Fruit fly (Drosophila melanogaster) whole organism, wandering third instar larva: ENCODE results near the gene P5CDh1.

Source experiments
- HLH106 ChIP-seq: fragments of 200-800 bp; optimal IDR thresholded peaks from 3 replicates; lab custom pipeline; 2019; ENCODE audit warnings: missing biosample characterization, mild to moderate bottlenecking, missing genetic modification characterization, moderate library complexity
- Hnf4 ChIP-seq: fragments of 200-800 bp; sonication (Bioruptor generic); optimal IDR thresholded peaks from 2 replicates; lab custom pipeline; 2016; ENCODE audit warnings: missing biosample characterization, mild to moderate bottlenecking, missing genetic modification characterization
- Hr78 ChIP-seq: fragments of >200 bp; optimal IDR thresholded peaks from 2 replicates; lab custom pipeline; 2017; ENCODE audit warnings: missing biosample characterization, missing genetic modification characterization
- Hr83 ChIP-seq: fragments of 200-300 bp; sonication (Bioruptor generic); optimal IDR thresholded peaks from 2 replicates; lab custom pipeline; 2016; ENCODE audit warnings: missing biosample characterization, mild to moderate bottlenecking, missing genetic modification characterization, moderate library complexity; ENCODE audit not compliant: poor library complexity, severe bottlenecking
- OdsH ChIP-seq: fragments of 200-800 bp; sonication (Bioruptor generic); optimal IDR thresholded peaks from 2 replicates; lab custom pipeline; 2016; ENCODE audit warnings: missing biosample characterization, mild to moderate bottlenecking, missing genetic modification characterization
- lola ChIP-seq: fragments of >200 bp; optimal IDR thresholded peaks from 2 replicates; lab custom pipeline; 2017; ENCODE audit warnings: missing biosample characterization, missing genetic modification characterization
- sv ChIP-seq: fragments of 200-800 bp; sonication (Bioruptor generic); optimal IDR thresholded peaks from 3 replicates; lab custom pipeline; 2016; ENCODE audit warnings: missing biosample characterization, missing genetic modification characterization

DNA sequence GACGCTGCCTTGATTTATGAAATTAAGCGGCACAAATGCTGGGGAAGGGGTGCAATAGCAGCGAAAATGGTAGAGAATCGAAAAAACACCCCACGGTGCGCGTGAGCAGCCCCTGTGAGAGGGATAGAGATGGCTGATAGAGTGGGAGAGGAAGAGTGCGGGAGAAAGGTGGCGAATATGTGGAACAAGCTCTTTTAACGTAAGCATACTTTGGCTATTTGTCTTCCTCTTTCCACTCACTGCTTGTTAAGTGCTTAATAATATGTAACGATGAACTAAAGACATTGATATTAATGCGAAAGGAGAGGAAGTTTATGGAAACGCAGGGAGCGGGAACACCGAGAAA is 541 bp downstream of the P5CDh1 start:
- TF ChIP-seq lola (GFP tag; lab: Kevin White, UChicago) (no peak), Hr83 (GFP tag; lab: Kevin White, UChicago) (no peak), HLH106 (tag; lab: Kevin White, UChicago) (no peak), OdsH (GFP tag; lab: Kevin White, UChicago) (no peak), sv (GFP tag; lab: Kevin White, UChicago) (no peak), Hnf4 (GFP tag; lab: Kevin White, UChicago) (no peak), Hr78 (no peak)
